ENCODE assay signal across 1 fruit fly cellular context in genomic region chr3L:18179564-18180201, dm6.
TF ChIP-seq lines count a peak whose summit lies in the region.

No protein-coding gene starts in this region.

TF ChIP-seq in whole organism, embryonic, 481 proteins besides CTCF, POLR2A, EP300 and RAD21 (continued from another document and continues in another):
- no peak for TF ChIP-seq pho (GFP tag; optimal IDR thresholded peaks at IDR 0.05; lab: Kevin White, UChicago)
- TF ChIP-seq otp (GFP tag; IDR thresholded peaks at IDR 0.05; lab: Robert Waterston, UW) = peak; percentile 42; the same call in 1 of the 3 replicates
- no peak for TF ChIP-seq nerfin-1 (tag; optimal IDR thresholded peaks at IDR 0.05; lab: Kevin White, UChicago)
- TF ChIP-seq Max (GFP tag; optimal IDR thresholded peaks at IDR 0.05; lab: Kevin White, UChicago) = no peak
- TF ChIP-seq CG17186 (GFP tag; optimal IDR thresholded peaks at IDR 0.05; lab: Kevin White, UChicago) = no peak
- TF ChIP-seq crol (GFP tag; IDR thresholded peaks at IDR 0.05; lab: Robert Waterston, UW) = no peak
- no peak for TF ChIP-seq Xbp1 (GFP tag; optimal IDR thresholded peaks at IDR 0.05; lab: Kevin White, UChicago)
- no peak for TF ChIP-seq nmo (GFP tag; optimal IDR thresholded peaks at IDR 0.05; lab: Kevin White, UChicago)
- TF ChIP-seq Ets97D (GFP tag; optimal IDR thresholded peaks at IDR 0.05; lab: Kevin White, UChicago) = no peak
- TF ChIP-seq Aef1 (GFP tag; IDR thresholded peaks at IDR 0.05; lab: Robert Waterston, UW) = no peak
- TF ChIP-seq CG17361 (GFP tag; IDR thresholded peaks at IDR 0.05; lab: Robert Waterston, UW) = no peak
- TF ChIP-seq btn (GFP tag; optimal IDR thresholded peaks at IDR 0.05; lab: Kevin White, UChicago) = no peak
- no peak for TF ChIP-seq CG10543 (GFP tag; optimal IDR thresholded peaks at IDR 0.05; lab: Kevin White, UChicago)
- TF ChIP-seq Dek (tag; optimal IDR thresholded peaks at IDR 0.05; lab: Kevin White, UChicago) = no peak
- TF ChIP-seq CG11398 (GFP tag; optimal IDR thresholded peaks at IDR 0.05; lab: Kevin White, UChicago) = no peak
- TF ChIP-seq CG18599 (GFP tag; optimal IDR thresholded peaks at IDR 0.05; lab: Kevin White, UChicago) = peak; percentile 14
- TF ChIP-seq fd96Cb (tag; optimal IDR thresholded peaks at IDR 0.05; lab: Kevin White, UChicago) = no peak
- no peak for TF ChIP-seq CG10267 (tag; optimal IDR thresholded peaks at IDR 0.05; lab: Kevin White, UChicago)
- no peak for TF ChIP-seq CG6854 (GFP tag; optimal IDR thresholded peaks at IDR 0.05; lab: Kevin White, UChicago)
- TF ChIP-seq CG10209 (GFP tag; optimal IDR thresholded peaks at IDR 0.05; lab: Kevin White, UChicago) = no peak
- TF ChIP-seq CG9727 (GFP tag; optimal IDR thresholded peaks at IDR 0.05; lab: Kevin White, UChicago) = no peak
- TF ChIP-seq caup (GFP tag; optimal IDR thresholded peaks at IDR 0.05; lab: Kevin White, UChicago; ENCODE audit: severe bottlenecking) = peak; percentile 28
- TF ChIP-seq Trl (optimal IDR thresholded peaks at IDR 0.05; lab: Kevin White, UChicago) = no peak
- no peak for TF ChIP-seq Trl (GFP tag; optimal IDR thresholded peaks at IDR 0.05; lab: Kevin White, UChicago)
- TF ChIP-seq chn (GFP tag; optimal IDR thresholded peaks at IDR 0.05; lab: Kevin White, UChicago) = no peak
- TF ChIP-seq Sox100B (GFP tag; optimal IDR thresholded peaks at IDR 0.05; lab: Kevin White, UChicago) = no peak
- no peak for TF ChIP-seq seq (GFP tag; IDR thresholded peaks at IDR 0.05; lab: Robert Waterston, UW)
- no peak for TF ChIP-seq CG5953 (GFP tag; IDR thresholded peaks at IDR 0.05; lab: Robert Waterston, UW)
- no peak for TF ChIP-seq CG32772 (GFP tag; IDR thresholded peaks at IDR 0.05; lab: Robert Waterston, UW)
- TF ChIP-seq insv (GFP tag; optimal IDR thresholded peaks at IDR 0.05; lab: Kevin White, UChicago) = no peak
- no peak for TF ChIP-seq chm (GFP tag; IDR thresholded peaks at IDR 0.05; lab: Robert Waterston, UW)
- TF ChIP-seq CG12942 (GFP tag; optimal IDR thresholded peaks at IDR 0.05; lab: Kevin White, UChicago) = no peak
- peak; percentile 30 for TF ChIP-seq CG12769 (tag; optimal IDR thresholded peaks at IDR 0.05; lab: Kevin White, UChicago)
- no peak for TF ChIP-seq fu2 (GFP tag; optimal IDR thresholded peaks at IDR 0.05; lab: Kevin White, UChicago)
- no peak for TF ChIP-seq Bgb (GFP tag; IDR thresholded peaks at IDR 0.05; lab: Robert Waterston, UW; ENCODE audit: partially characterized antibody)
- TF ChIP-seq CG4854 (GFP tag; optimal IDR thresholded peaks at IDR 0.05; lab: Kevin White, UChicago) = no peak
- no peak for TF ChIP-seq ap (GFP tag; IDR thresholded peaks at IDR 0.05; lab: Robert Waterston, UW)
- TF ChIP-seq E2f1 (GFP tag; IDR thresholded peaks at IDR 0.05; lab: Robert Waterston, UW) = no peak
- no peak for TF ChIP-seq CG9797 (GFP tag; optimal IDR thresholded peaks at IDR 0.05; lab: Kevin White, UChicago)
- no peak for TF ChIP-seq chinmo (GFP tag; IDR thresholded peaks at IDR 0.05; lab: Robert Waterston, UW; ENCODE audit: partially characterized antibody)
- no peak for TF ChIP-seq H2.0 (GFP tag; IDR thresholded peaks at IDR 0.05; lab: Robert Waterston, UW)
- no peak for TF ChIP-seq ash1 (GFP tag; optimal IDR thresholded peaks at IDR 0.05; lab: Kevin White, UChicago)
- TF ChIP-seq Sry-δ (GFP tag; optimal IDR thresholded peaks at IDR 0.05; lab: Kevin White, UChicago) = no peak
- TF ChIP-seq CG12391 (tag; optimal IDR thresholded peaks at IDR 0.05; lab: Kevin White, UChicago) = no peak
- no peak for TF ChIP-seq Dll (GFP tag; IDR thresholded peaks at IDR 0.05; lab: Robert Waterston, UW; ENCODE audit: partially characterized antibody)
- no peak for TF ChIP-seq Lim3 (GFP tag; IDR thresholded peaks at IDR 0.05; lab: Robert Waterston, UW)
- TF ChIP-seq CG17612 (GFP tag; IDR thresholded peaks at IDR 0.05; lab: Robert Waterston, UW) = no peak
- no peak for TF ChIP-seq org-1 (GFP tag; optimal IDR thresholded peaks at IDR 0.05; lab: Kevin White, UChicago)
- TF ChIP-seq esg (GFP tag; conservative IDR thresholded peaks at IDR 0.05; lab: Robert Waterston, UW) = no peak
- no peak for TF ChIP-seq Gug (GFP tag; IDR thresholded peaks at IDR 0.05; lab: Robert Waterston, UW)
- TF ChIP-seq fd3F (GFP tag; optimal IDR thresholded peaks at IDR 0.05; lab: Kevin White, UChicago) = no peak
- peak; percentile 15 for TF ChIP-seq CG1603 (tag; optimal IDR thresholded peaks at IDR 0.05; lab: Kevin White, UChicago)
- no peak for TF ChIP-seq Jarid2 (GFP tag; optimal IDR thresholded peaks at IDR 0.05; lab: Kevin White, UChicago)
- TF ChIP-seq CG9932 (GFP tag; IDR thresholded peaks at IDR 0.05; lab: Robert Waterston, UW) = no peak
- no peak for TF ChIP-seq CG12219 (GFP tag; optimal IDR thresholded peaks at IDR 0.05; lab: Kevin White, UChicago)
- no peak for TF ChIP-seq jing (GFP tag; optimal IDR thresholded peaks at IDR 0.05; lab: Kevin White, UChicago)
- TF ChIP-seq CG17912 (GFP tag; optimal IDR thresholded peaks at IDR 0.05; lab: Kevin White, UChicago) = no peak
- no peak for TF ChIP-seq tgo (GFP tag; IDR thresholded peaks at IDR 0.05; lab: Robert Waterston, UW)
- no peak for TF ChIP-seq CG31388 (GFP tag; optimal IDR thresholded peaks at IDR 0.05; lab: Kevin White, UChicago)
- no peak for TF ChIP-seq CG3847 (GFP tag; IDR thresholded peaks at IDR 0.05; lab: Robert Waterston, UW)
- no peak for TF ChIP-seq CG11093 (GFP tag; IDR thresholded peaks at IDR 0.05; lab: Robert Waterston, UW)
- TF ChIP-seq CG16779 (GFP tag; IDR thresholded peaks at IDR 0.05; lab: Robert Waterston, UW) = 0 out of 2 replicates have a peak, but pooled peaks have one; percentile 50
- TF ChIP-seq CrebB (tag; optimal IDR thresholded peaks at IDR 0.05; lab: Kevin White, UChicago) = peak; percentile 22
- no peak for TF ChIP-seq CG14860 (GFP tag; IDR thresholded peaks at IDR 0.05; lab: Robert Waterston, UW; ENCODE audit: partially characterized antibody)
- TF ChIP-seq CG12155 (GFP tag; optimal IDR thresholded peaks at IDR 0.05; lab: Kevin White, UChicago) = no peak
- no peak for TF ChIP-seq CG32767 (GFP tag; IDR thresholded peaks at IDR 0.05; lab: Robert Waterston, UW)
- TF ChIP-seq CG33557 (GFP tag; optimal IDR thresholded peaks at IDR 0.05; lab: Kevin White, UChicago) = no peak
- no peak for TF ChIP-seq tll (GFP tag; optimal IDR thresholded peaks at IDR 0.05; lab: Kevin White, UChicago)
- no peak for TF ChIP-seq CG34224 (GFP tag; IDR thresholded peaks at IDR 0.05; lab: Robert Waterston, UW; ENCODE audit: partially characterized antibody)
- TF ChIP-seq Dad (GFP tag; optimal IDR thresholded peaks at IDR 0.05; lab: Kevin White, UChicago) = no peak
- peak; percentile 58 for TF ChIP-seq PHDP (tag; optimal IDR thresholded peaks at IDR 0.05; lab: Kevin White, UChicago)
- TF ChIP-seq Optix (GFP tag; IDR thresholded peaks at IDR 0.05; lab: Robert Waterston, UW) = no peak
- no peak for TF ChIP-seq CG7556 (GFP tag; optimal IDR thresholded peaks at IDR 0.05; lab: Kevin White, UChicago)
- no peak for TF ChIP-seq D19A (tag; optimal IDR thresholded peaks at IDR 0.05; lab: Kevin White, UChicago)
- no peak for TF ChIP-seq CG4360 (GFP tag; IDR thresholded peaks at IDR 0.05; lab: Robert Waterston, UW)
- TF ChIP-seq CG10959 (GFP tag; IDR thresholded peaks at IDR 0.05; lab: Robert Waterston, UW) = no peak
- TF ChIP-seq yki (optimal IDR thresholded peaks at IDR 0.05; lab: Kevin White, UChicago) = no peak
- TF ChIP-seq CG16813 (GFP tag; IDR thresholded peaks at IDR 0.05; lab: Robert Waterston, UW; ENCODE audit: partially characterized antibody) = no peak
- no peak for TF ChIP-seq CG9876 (GFP tag; optimal IDR thresholded peaks at IDR 0.05; lab: Kevin White, UChicago)
- no peak for TF ChIP-seq Hsf (GFP tag; optimal IDR thresholded peaks at IDR 0.05; lab: Kevin White, UChicago)
- TF ChIP-seq jigr1 (GFP tag; IDR thresholded peaks at IDR 0.05; lab: Robert Waterston, UW) = no peak
- no peak for TF ChIP-seq sc (optimal IDR thresholded peaks at IDR 0.05; lab: Kevin White, UChicago)
- no peak for TF ChIP-seq sc (GFP tag; optimal IDR thresholded peaks at IDR 0.05; lab: Kevin White, UChicago)
- TF ChIP-seq mld (GFP tag; IDR thresholded peaks at IDR 0.05; lab: Robert Waterston, UW; ENCODE audit: partially characterized antibody) = no peak
- no peak for TF ChIP-seq CG11247 (GFP tag; IDR thresholded peaks at IDR 0.05; lab: Robert Waterston, UW)
- no peak for TF ChIP-seq CG10147 (GFP tag; optimal IDR thresholded peaks at IDR 0.05; lab: Kevin White, UChicago)
- no peak for TF ChIP-seq CG7786 (GFP tag; optimal IDR thresholded peaks at IDR 0.05; lab: Kevin White, UChicago)
- no peak for TF ChIP-seq toy (GFP tag; IDR thresholded peaks at IDR 0.05; lab: Robert Waterston, UW)
- TF ChIP-seq CG1233 (GFP tag; optimal IDR thresholded peaks at IDR 0.05; lab: Kevin White, UChicago) = peak; percentile 17
- no peak for TF ChIP-seq ac (GFP tag; optimal IDR thresholded peaks at IDR 0.05; lab: Kevin White, UChicago)
- no peak for TF ChIP-seq rib (GFP tag; IDR thresholded peaks at IDR 0.05; lab: Robert Waterston, UW)
- peak; percentile 44 for TF ChIP-seq CG7987 (GFP tag; optimal IDR thresholded peaks at IDR 0.05; lab: Kevin White, UChicago)
- TF ChIP-seq nom (GFP tag; optimal IDR thresholded peaks at IDR 0.05; lab: Kevin White, UChicago) = no peak
- TF ChIP-seq CG31224 (GFP tag; IDR thresholded peaks at IDR 0.05; lab: Robert Waterston, UW) = no peak
- TF ChIP-seq Atf3 (GFP tag; optimal IDR thresholded peaks at IDR 0.05; lab: Kevin White, UChicago) = no peak
- TF ChIP-seq eyg (GFP tag; optimal IDR thresholded peaks at IDR 0.05; lab: Kevin White, UChicago) = no peak
- peak; percentile 41 for TF ChIP-seq CG15514 (GFP tag; optimal IDR thresholded peaks at IDR 0.05; lab: Kevin White, UChicago)
- no peak for TF ChIP-seq vvl (GFP tag; IDR thresholded peaks at IDR 0.05; lab: Robert Waterston, UW)
- TF ChIP-seq bowl (GFP tag; IDR thresholded peaks at IDR 0.05; lab: Robert Waterston, UW) = no peak
- no peak for TF ChIP-seq eve (GFP tag; optimal IDR thresholded peaks at IDR 0.05; lab: Kevin White, UChicago)
- TF ChIP-seq BtbVII (GFP tag; optimal IDR thresholded peaks at IDR 0.05; lab: Kevin White, UChicago) = peak; percentile 9
- no peak for TF ChIP-seq Dp (GFP tag; optimal IDR thresholded peaks at IDR 0.05; lab: Kevin White, UChicago)
- no peak for TF ChIP-seq CG10565 (GFP tag; optimal IDR thresholded peaks at IDR 0.05; lab: Kevin White, UChicago)
- peak; percentile 34 for TF ChIP-seq Vsx1 (GFP tag; optimal IDR thresholded peaks at IDR 0.05; lab: Kevin White, UChicago)
- no peak for TF ChIP-seq sug (tag; optimal IDR thresholded peaks at IDR 0.05; lab: Kevin White, UChicago)
- no peak for TF ChIP-seq zen2 (GFP tag; IDR thresholded peaks at IDR 0.05; lab: Robert Waterston, UW; ENCODE audit: partially characterized antibody)
- TF ChIP-seq hth (optimal IDR thresholded peaks at IDR 0.05; lab: Kevin White, UChicago) = no peak
- no peak for TF ChIP-seq CG14050 (GFP tag; IDR thresholded peaks at IDR 0.05; lab: Robert Waterston, UW)
- no peak for TF ChIP-seq CG30020 (tag; optimal IDR thresholded peaks at IDR 0.05; lab: Kevin White, UChicago)
- no peak for TF ChIP-seq CG13624 (GFP tag; optimal IDR thresholded peaks at IDR 0.05; lab: Kevin White, UChicago)
- no peak for TF ChIP-seq CG2116 (GFP tag; optimal IDR thresholded peaks at IDR 0.05; lab: Kevin White, UChicago)
- peak; percentile 3 for TF ChIP-seq Meics (GFP tag; optimal IDR thresholded peaks at IDR 0.05; lab: Kevin White, UChicago)
- no peak for TF ChIP-seq ab (GFP tag; optimal IDR thresholded peaks at IDR 0.05; lab: Kevin White, UChicago)
- no peak for TF ChIP-seq slbo (GFP tag; IDR thresholded peaks at IDR 0.05; lab: Robert Waterston, UW)
- no peak for TF ChIP-seq TFAM (GFP tag; optimal IDR thresholded peaks at IDR 0.05; lab: Kevin White, UChicago)
- peak; percentile 17 for TF ChIP-seq unpg (GFP tag; optimal IDR thresholded peaks at IDR 0.05; lab: Kevin White, UChicago)
- TF ChIP-seq NK7.1 (GFP tag; optimal IDR thresholded peaks at IDR 0.05; lab: Kevin White, UChicago) = no peak
- TF ChIP-seq CoRest (tag; optimal IDR thresholded peaks at IDR 0.05; lab: Kevin White, UChicago) = peak; percentile 10
- no peak for TF ChIP-seq CG14667 (GFP tag; IDR thresholded peaks at IDR 0.05; lab: Robert Waterston, UW)
- TF ChIP-seq da (GFP tag; optimal IDR thresholded peaks at IDR 0.05; lab: Kevin White, UChicago) = no peak
- TF ChIP-seq Med (GFP tag; lab: Kevin White, UChicago) = peak; percentile 54
- TF ChIP-seq Ets65A (GFP tag; lab: Kevin White, UChicago) = no peak
- no peak for TF ChIP-seq CG14965 (GFP tag; optimal IDR thresholded peaks at IDR 0.05; lab: Kevin White, UChicago; ENCODE audit: borderline replicate concordance)
- no peak for TF ChIP-seq CG1024 (GFP tag; IDR thresholded peaks at IDR 0.05; lab: Robert Waterston, UW)
- no peak for TF ChIP-seq dati (GFP tag; IDR thresholded peaks at IDR 0.05; lab: Robert Waterston, UW)
- TF ChIP-seq CG4617 (GFP tag; optimal IDR thresholded peaks at IDR 0.05; lab: Kevin White, UChicago; ENCODE audit: borderline replicate concordance) = no peak
- no peak for TF ChIP-seq Hr39 (optimal IDR thresholded peaks at IDR 0.05; lab: Kevin White, UChicago)
- TF ChIP-seq onecut (GFP tag; IDR thresholded peaks at IDR 0.05; lab: Robert Waterston, UW) = no peak
- 0 out of 2 replicates have a peak, but pooled peaks have one; percentile 19 for TF ChIP-seq Xrp1 (GFP tag; IDR thresholded peaks at IDR 0.05; lab: Robert Waterston, UW)
- no peak for TF ChIP-seq bigmax (GFP tag; optimal IDR thresholded peaks at IDR 0.05; lab: Kevin White, UChicago)
- no peak for TF ChIP-seq ind (GFP tag; optimal IDR thresholded peaks at IDR 0.05; lab: Kevin White, UChicago)
- no peak for TF ChIP-seq bab2 (GFP tag; optimal IDR thresholded peaks at IDR 0.05; lab: Kevin White, UChicago)
- no peak for TF ChIP-seq CG18764 (GFP tag; optimal IDR thresholded peaks at IDR 0.05; lab: Kevin White, UChicago)
- no peak for TF ChIP-seq CG10462 (GFP tag; optimal IDR thresholded peaks at IDR 0.05; lab: Kevin White, UChicago)
- no peak for TF ChIP-seq disco-r (GFP tag; optimal IDR thresholded peaks at IDR 0.05; lab: Kevin White, UChicago)
- TF ChIP-seq ERR (GFP tag; optimal IDR thresholded peaks at IDR 0.05; lab: Kevin White, UChicago) = no peak
- no peak for TF ChIP-seq sisA (GFP tag; IDR thresholded peaks at IDR 0.05; lab: Robert Waterston, UW)
- no peak for TF ChIP-seq klu (GFP tag; IDR thresholded peaks at IDR 0.05; lab: Robert Waterston, UW)
- peak; percentile 4 for TF ChIP-seq cwo (GFP tag; optimal IDR thresholded peaks at IDR 0.05; lab: Kevin White, UChicago)
- TF ChIP-seq CG8765 (GFP tag; IDR thresholded peaks at IDR 0.05; lab: Robert Waterston, UW) = no peak
- no peak for TF ChIP-seq kni (GFP tag; optimal IDR thresholded peaks at IDR 0.05; lab: Kevin White, UChicago)
